Fruit fly (Drosophila melanogaster): ENCODE results near the gene Thor.
A peak's percentile ranks its signal among the peaks of the same experiment; 100 is the strongest.

Gene Thor

DNA sequence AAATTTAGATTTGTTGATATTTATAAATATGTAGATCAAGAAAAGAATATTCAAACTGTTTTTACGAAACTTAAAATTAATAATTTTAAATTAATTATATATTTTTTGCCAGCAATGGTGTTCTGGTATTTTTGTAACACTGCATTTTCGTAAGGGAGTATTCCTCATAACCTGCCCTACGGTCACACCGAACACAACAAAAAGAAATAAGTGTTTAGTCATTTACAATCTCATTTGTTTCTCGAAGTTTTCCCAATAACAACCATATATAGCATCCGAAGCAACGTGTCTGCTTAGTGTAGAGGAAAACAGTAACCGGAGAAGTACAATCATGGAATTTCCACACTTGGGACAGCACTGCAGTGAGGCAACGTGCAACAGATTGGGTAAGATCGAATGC, 25.9 kb upstream of the Thor start, which contains the start of gene CG12795 (continued):
- TF ChIP-seq CG6683 (GFP tag; optimal IDR thresholded peaks at IDR 0.05) (no peak), CG12659 (GFP tag; optimal IDR thresholded peaks at IDR 0.05) (peak; percentile 9), CG9797 (GFP tag; optimal IDR thresholded peaks at IDR 0.05) (peak; percentile 64), pzg (GFP tag; optimal IDR thresholded peaks at IDR 0.05) (peak; percentile 54), B-H2 (GFP tag; optimal IDR thresholded peaks at IDR 0.05) (no peak), chinmo (GFP tag; IDR thresholded peaks at IDR 0.05; ENCODE audit: partially characterized antibody) (no peak), CG4360 (GFP tag; IDR thresholded peaks at IDR 0.05) (no peak), E2f2 (GFP tag; IDR thresholded peaks at IDR 0.05) (no peak), CG14667 (GFP tag; IDR thresholded peaks at IDR 0.05) (no peak), CG18619 (GFP tag; optimal IDR thresholded peaks at IDR 0.05) (no peak), onecut (GFP tag; IDR thresholded peaks at IDR 0.05) (no peak)

DNA sequence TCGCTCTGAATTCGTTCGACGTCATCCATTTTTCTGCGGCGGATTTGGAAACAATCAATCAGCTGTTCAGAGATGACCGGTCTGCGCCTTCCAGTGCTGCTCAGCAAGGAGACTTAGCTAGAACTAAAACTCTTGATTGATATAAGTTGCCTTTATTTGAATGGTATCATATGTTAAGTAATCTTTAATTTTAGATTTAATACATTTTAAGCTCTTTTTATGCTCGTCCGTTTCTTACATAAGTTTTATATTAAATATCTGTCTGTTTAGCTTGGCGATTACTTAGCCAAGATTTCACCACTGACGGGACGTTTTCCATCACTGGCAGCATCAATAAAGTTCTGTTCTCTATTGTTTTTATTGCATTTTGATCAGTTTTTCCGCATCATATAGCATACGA, 21.2 kb upstream of the Thor start, which contains the start of the genes Cog3 and Sec5:
Gene Cog3 (minus strand): TSS at position 58 of the 400 bp plus-strand sequence.
Gene Sec5 (plus strand): TSS at position 296 of the 400 bp plus-strand sequence.
- peak; percentile 73 for TF ChIP-seq al (GFP tag; IDR thresholded peaks at IDR 0.05)
- TF ChIP-seq CG33557 (GFP tag; optimal IDR thresholded peaks at IDR 0.05): peak; percentile 56
- peak; percentile 54 for TF ChIP-seq CG16815 (GFP tag; optimal IDR thresholded peaks at IDR 0.05)
- no peak for TF ChIP-seq wek (GFP tag; optimal IDR thresholded peaks at IDR 0.05)
- TF ChIP-seq CG32767 (GFP tag; IDR thresholded peaks at IDR 0.05): no peak
- peak; percentile 57 for TF ChIP-seq CG17359 (tag; optimal IDR thresholded peaks at IDR 0.05)
- no peak for TF ChIP-seq Trl (optimal IDR thresholded peaks at IDR 0.05)
- TF ChIP-seq Trl (GFP tag; optimal IDR thresholded peaks at IDR 0.05): no peak
- no peak for TF ChIP-seq CG2875 (GFP tag; optimal IDR thresholded peaks at IDR 0.05)
- peak; percentile 54 for TF ChIP-seq mam (GFP tag; optimal IDR thresholded peaks at IDR 0.05)
- TF ChIP-seq CG8359 (GFP tag; optimal IDR thresholded peaks at IDR 0.05; ENCODE audit: borderline replicate concordance): peak; percentile 32
- no peak for TF ChIP-seq CG1024 (GFP tag; IDR thresholded peaks at IDR 0.05)
- no peak for TF ChIP-seq dan (GFP tag; IDR thresholded peaks at IDR 0.05)
- TF ChIP-seq CG8924 (tag; optimal IDR thresholded peaks at IDR 0.05): no peak
- TF ChIP-seq Atf3 (GFP tag; optimal IDR thresholded peaks at IDR 0.05): peak; percentile 9
- peak; percentile 62 for TF ChIP-seq CG2116 (GFP tag; optimal IDR thresholded peaks at IDR 0.05)
- TF ChIP-seq sens-2 (GFP tag; IDR thresholded peaks at IDR 0.05): no peak
- no peak for TF ChIP-seq CG4707 (GFP tag; optimal IDR thresholded peaks at IDR 0.05)
- TF ChIP-seq sisA (GFP tag; IDR thresholded peaks at IDR 0.05): peak; percentile 13; the same call in 1 of the 2 replicates
- peak; percentile 85 for TF ChIP-seq Rfx (GFP tag; IDR thresholded peaks at IDR 0.05)
- peak; percentile 77 for TF ChIP-seq CG9932 (GFP tag; IDR thresholded peaks at IDR 0.05)
- TF ChIP-seq bowl (GFP tag; IDR thresholded peaks at IDR 0.05): no peak
- TF ChIP-seq usp (GFP tag; optimal IDR thresholded peaks at IDR 0.05): no peak
- TF ChIP-seq Opbp (GFP tag; IDR thresholded peaks at IDR 0.05; ENCODE audit: partially characterized antibody): no peak
- TF ChIP-seq CG10979 (tag; optimal IDR thresholded peaks at IDR 0.05): peak; percentile 58
- peak; percentile 76 for TF ChIP-seq CG17829 (tag; optimal IDR thresholded peaks at IDR 0.05)
- peak; percentile 45 for TF ChIP-seq shn (GFP tag; optimal IDR thresholded peaks at IDR 0.05)
- peak; percentile 79 for TF ChIP-seq CG30403 (GFP tag; optimal IDR thresholded peaks at IDR 0.05)
- TF ChIP-seq CG8290 (GFP tag; optimal IDR thresholded peaks at IDR 0.05): no peak
- TF ChIP-seq CG8290 (tag; optimal IDR thresholded peaks at IDR 0.05): no peak
- peak; percentile 74 for TF ChIP-seq CG13424 (tag; optimal IDR thresholded peaks at IDR 0.05)
- TF ChIP-seq vfl (GFP tag; optimal IDR thresholded peaks at IDR 0.05): peak; percentile 60
- TF ChIP-seq fd3F (GFP tag; optimal IDR thresholded peaks at IDR 0.05): peak; percentile 34
- no peak for TF ChIP-seq CG10274 (GFP tag; optimal IDR thresholded peaks at IDR 0.05)
- TF ChIP-seq sd (tag; optimal IDR thresholded peaks at IDR 0.05): no peak
- no peak for TF ChIP-seq CG8478 (optimal IDR thresholded peaks at IDR 0.05)
- TF ChIP-seq CG11093 (GFP tag; IDR thresholded peaks at IDR 0.05): peak; percentile 47; the same call in 1 of the 3 replicates
- TF ChIP-seq cato (GFP tag; optimal IDR thresholded peaks at IDR 0.05; ENCODE audit: borderline replicate concordance): peak; percentile 7
- TF ChIP-seq salm (tag; optimal IDR thresholded peaks at IDR 0.05): no peak
- TF ChIP-seq grn (GFP tag; optimal IDR thresholded peaks at IDR 0.05): no peak
- peak; percentile 36; the same call in 1 of the 3 replicates for TF ChIP-seq Mrtf (GFP tag; IDR thresholded peaks at IDR 0.05)
